Worm (Caenorhabditis elegans): ENCODE results near the gene vha-5.

ce11 chrIV:8333554-8333953 lies 29.8 kb downstream of the vha-5 start:
- TF ChIP-seq mep-1 (tag; optimal IDR thresholded peaks at IDR 0.05) = no peak
- no peak for TF ChIP-seq nhr-237 (tag; optimal IDR thresholded peaks at IDR 0.05)
- TF ChIP-seq lim-7 (GFP tag; IDR thresholded peaks at IDR 0.05) = no peak
- no peak for TF ChIP-seq lsy-2 (tag; optimal IDR thresholded peaks at IDR 0.05)
- TF ChIP-seq nhr-76 (tag; optimal IDR thresholded peaks at IDR 0.05) = no peak
- TF ChIP-seq lin-39 (tag; optimal IDR thresholded peaks at IDR 0.05) = no peak
- TF ChIP-seq daf-8 (GFP tag; IDR thresholded peaks at IDR 0.05) = no peak
- no peak for TF ChIP-seq aha-1 (tag)
- no peak for TF ChIP-seq ztf-11 (tag; optimal IDR thresholded peaks at IDR 0.05)
- no peak for TF ChIP-seq unc-62 (GFP tag; optimal IDR thresholded peaks at IDR 0.05 in 1 of 2)
- no peak for TF ChIP-seq unc-62 (tag; optimal IDR thresholded peaks at IDR 0.05)
- no peak for TF ChIP-seq dpl-1 (GFP tag; optimal IDR thresholded peaks at IDR 0.05)
- no peak for TF ChIP-seq saeg-2 (GFP tag; IDR thresholded peaks at IDR 0.05)
- TF ChIP-seq rbr-2 (tag; optimal IDR thresholded peaks at IDR 0.05) = no peak
